Worm (Caenorhabditis elegans) whole organism, L4 larva: ENCODE measurements around the gene mes-2.

Source experiments
- D1046.2 ChIP-seq: fragments of 200-800 bp; sonication (Bioruptor generic); IDR thresholded peaks from 2 replicates; pipeline ENCODE4 v1.3.6; 2022; ENCODE audit warnings: missing genetic modification characterization, missing compliant biosample characterization
- F10B5.3 ChIP-seq: sonication (generic microtip); optimal IDR thresholded peaks from 2 replicates; lab custom pipeline; 2016; ENCODE audit warnings: mild to moderate bottlenecking, missing genetic modification characterization, missing compliant biosample characterization
- F26F4.8 ChIP-seq: fragments of 200-800 bp; sonication (Bioruptor generic); conservative IDR thresholded peaks from 2 replicates; pipeline ENCODE4 v1.3.6; 2022; ENCODE audit warnings: missing genetic modification characterization, missing compliant biosample characterization
- F44E2.7 ChIP-seq: fragments of 200-800 bp; sonication (Bioruptor generic); IDR thresholded peaks from 2 replicates; pipeline ENCODE4 v2.1.2; 2022; ENCODE audit warnings: missing genetic modification characterization, missing compliant biosample characterization
- F49E8.2 ChIP-seq: sonication (generic microtip); optimal IDR thresholded peaks from 2 replicates; lab custom pipeline; 2016; ENCODE audit warnings: missing compliant biosample characterization, mild to moderate bottlenecking, missing genetic modification characterization, borderline replicate concordance
- R02D3.7 ChIP-seq: fragments of 150-350 bp; sonication (generic microtip); optimal IDR thresholded peaks from 3 replicates; lab custom pipeline; 2014; ENCODE audit warnings: missing biosample characterization, missing genetic modification characterization
- T20F7.1 ChIP-seq: fragments of 200-800 bp; sonication (Bioruptor generic); optimal IDR thresholded peaks from 2 replicates; lab custom pipeline; 2018; ENCODE audit warnings: mild to moderate bottlenecking, missing genetic modification characterization, missing compliant biosample characterization
- Y48G9A.11 ChIP-seq: fragments of 200-800 bp; sonication (Bioruptor generic); IDR thresholded peaks from 2 replicates; pipeline ENCODE4 v1.3.6; 2022; ENCODE audit warnings: missing genetic modification reagents, missing genetic modification characterization, missing compliant biosample characterization
- Y75B8A.6 ChIP-seq: fragments of 200-800 bp; sonication (Bioruptor generic); IDR thresholded peaks from 2 replicates; pipeline ENCODE4 v1.3.6; 2022; ENCODE audit warnings: missing genetic modification reagents, missing genetic modification characterization, missing compliant biosample characterization
- ama-1 ChIP-seq: fragments of 150-350 bp; optimal IDR thresholded peaks from 2 replicates; lab custom pipeline; 2014; ENCODE audit warnings: inconsistent platforms, mixed read lengths
- attf-4 ChIP-seq: sonication (generic microtip); optimal IDR thresholded peaks from 3 replicates; lab custom pipeline; 2017; ENCODE audit warnings: missing biosample characterization, missing genetic modification characterization
- ceh-32 ChIP-seq: sonication (generic microtip); optimal IDR thresholded peaks from 2 replicates; lab custom pipeline; 2016; ENCODE audit warnings: mild to moderate bottlenecking, missing genetic modification characterization, missing compliant biosample characterization; ENCODE audit not compliant: poor library complexity
- ceh-62 ChIP-seq: sonication (generic microtip); optimal IDR thresholded peaks from 2 replicates; lab custom pipeline; 2017; ENCODE audit warnings: missing biosample characterization, missing genetic modification characterization
- ceh-82 ChIP-seq: sonication (generic microtip); optimal IDR thresholded peaks from 2 replicates; lab custom pipeline; 2017; ENCODE audit warnings: missing biosample characterization, missing genetic modification characterization
- ces-1 ChIP-seq: fragments of 150-350 bp; sonication (generic microtip); optimal IDR thresholded peaks from 4 replicates; lab custom pipeline; 2014; ENCODE audit warnings: missing biosample characterization, missing genetic modification reagents, missing genetic modification characterization
- cey-2 ChIP-seq: sonication (generic microtip); optimal IDR thresholded peaks from 3 replicates; lab custom pipeline; 2017; ENCODE audit warnings: missing genetic modification characterization, mild to moderate bottlenecking, missing compliant biosample characterization, antibody characterized with exemption, borderline replicate concordance; ENCODE audit not compliant: insufficient read depth
- daf-12 ChIP-seq: fragments of 150-350 bp; optimal IDR thresholded peaks from 2 replicates; lab custom pipeline; 2014; ENCODE audit warnings: missing biosample characterization, missing genetic modification reagents, missing genetic modification characterization
- daf-16 ChIP-seq, 3 experiments: sonication (generic microtip); optimal IDR thresholded peaks; 2 replicates each; lab custom pipeline; 2016 to 2017; ENCODE audit warnings: missing genetic modification characterization in 3 of 3, missing genetic modification reagents in 3 of 3, mild to moderate bottlenecking in 2 of 3, missing compliant biosample characterization in 2 of 3, missing biosample characterization in 1 of 3, moderate library complexity in 1 of 3
- daf-8 ChIP-seq: fragments of 200-800 bp; sonication (Bioruptor generic); IDR thresholded peaks from 2 replicates; pipeline ENCODE4 v1.3.6; 2022; ENCODE audit warnings: missing genetic modification characterization, missing compliant biosample characterization
- dmd-8 ChIP-seq: fragments of 200-800 bp; sonication (Bioruptor generic); IDR thresholded peaks from 2 replicates; pipeline ENCODE4 v1.3.6; 2022; ENCODE audit warnings: missing genetic modification characterization, missing compliant biosample characterization
- dve-1 ChIP-seq: sonication (generic microtip); optimal IDR thresholded peaks from 2 replicates; lab custom pipeline; 2017; ENCODE audit warnings: antibody characterized with exemption, mild to moderate bottlenecking, missing genetic modification characterization, missing compliant biosample characterization; ENCODE audit not compliant: insufficient read depth
- hlh-11 ChIP-seq: fragments of 200-800 bp; sonication (Bioruptor generic); optimal IDR thresholded peaks from 2 replicates; lab custom pipeline; 2018; ENCODE audit warnings: mild to moderate bottlenecking, missing genetic modification characterization, missing compliant biosample characterization
- hlh-30 ChIP-seq: sonication (generic microtip); optimal IDR thresholded peaks from 2 replicates; lab custom pipeline; 2017; ENCODE audit warnings: antibody characterized with exemption, mild to moderate bottlenecking, missing genetic modification characterization, missing compliant biosample characterization; ENCODE audit not compliant: insufficient read depth
- hmg-1.1 ChIP-seq: fragments of 200-800 bp; sonication (Bioruptor generic); IDR thresholded peaks from 2 replicates; pipeline ENCODE4 v1.3.6; 2022; ENCODE audit warnings: missing genetic modification reagents, missing genetic modification characterization, missing compliant biosample characterization
- jun-1 ChIP-seq: fragments of 150-350 bp; optimal IDR thresholded peaks from 2 replicates; lab custom pipeline; 2014; ENCODE audit warnings: missing biosample characterization, missing genetic modification reagents, missing genetic modification characterization
- lin-1 ChIP-seq: fragments of 200-800 bp; sonication (Bioruptor generic); IDR thresholded peaks from 2 replicates; pipeline ENCODE4 v1.3.6; 2022; ENCODE audit warnings: missing genetic modification reagents, missing genetic modification characterization, missing compliant biosample characterization
- lin-29 ChIP-seq: fragments of 200-800 bp; sonication (Bioruptor generic); IDR thresholded peaks from 2 replicates; pipeline ENCODE4 v1.3.6; 2022; ENCODE audit warnings: missing genetic modification reagents, missing genetic modification characterization, missing compliant biosample characterization
- lir-3 ChIP-seq: sonication (generic microtip); optimal IDR thresholded peaks from 2 replicates; lab custom pipeline; 2016; ENCODE audit warnings: mild to moderate bottlenecking, missing genetic modification characterization, missing compliant biosample characterization
- lsy-2 ChIP-seq, 2 experiments: fragments of 150-350 bp in 1 of 2; sonication (generic microtip) in 1 of 2; optimal IDR thresholded peaks; 2 replicates each; lab custom pipeline; 2014 to 2017; ENCODE audit warnings: missing biosample characterization in 2 of 2, missing genetic modification characterization in 2 of 2
- madf-9 ChIP-seq: fragments of 200-800 bp; sonication (Bioruptor generic); conservative IDR thresholded peaks from 2 replicates; pipeline ENCODE4 v1.3.6; 2022; ENCODE audit warnings: missing genetic modification reagents, missing genetic modification characterization, missing compliant biosample characterization
- mdt-29 ChIP-seq: fragments of 200-800 bp; sonication (Bioruptor generic); IDR thresholded peaks from 2 replicates; pipeline ENCODE4 v1.3.6; 2022; ENCODE audit warnings: missing genetic modification reagents, missing genetic modification characterization, missing compliant biosample characterization
- mep-1 ChIP-seq: fragments of 150-350 bp; sonication (generic microtip); optimal IDR thresholded peaks from 3 replicates; lab custom pipeline; 2014; ENCODE audit warnings: missing biosample characterization, missing genetic modification characterization
- mes-2 ChIP-seq: sonication (generic microtip); optimal IDR thresholded peaks from 2 replicates; lab custom pipeline; 2016; ENCODE audit warnings: missing genotype, mild to moderate bottlenecking, missing genetic modification characterization, missing compliant biosample characterization; ENCODE audit not compliant: poor library complexity, severe bottlenecking
- mxl-2 ChIP-seq: fragments of 200-800 bp; sonication (Bioruptor generic); conservative IDR thresholded peaks from 2 replicates; pipeline ENCODE4 v1.3.6; 2022; ENCODE audit warnings: missing genetic modification reagents, missing genetic modification characterization, missing compliant biosample characterization
- nhr-10 ChIP-seq: fragments of 150-350 bp; optimal IDR thresholded peaks from 2 replicates; lab custom pipeline; 2014; ENCODE audit warnings: missing biosample characterization, missing genetic modification characterization
- nhr-28 ChIP-seq: fragments of 150-350 bp; optimal IDR thresholded peaks from 2 replicates; lab custom pipeline; 2014; ENCODE audit warnings: missing biosample characterization, missing genetic modification characterization
- nhr-48 ChIP-seq: sonication (generic microtip); optimal IDR thresholded peaks from 2 replicates; lab custom pipeline; 2016; ENCODE audit warnings: mild to moderate bottlenecking, missing genetic modification characterization, missing compliant biosample characterization
- nhr-6 ChIP-seq: fragments of 150-350 bp; optimal IDR thresholded peaks from 2 replicates; lab custom pipeline; 2014; ENCODE audit warnings: missing biosample characterization, missing genetic modification characterization
- nhr-77 ChIP-seq: fragments of 150-350 bp; optimal IDR thresholded peaks from 2 replicates; lab custom pipeline; 2014; ENCODE audit warnings: missing biosample characterization, missing genetic modification characterization
- pha-4 ChIP-seq, 2 experiments: fragments of 150-350 bp in 1 of 2; fragments of 200-800 bp in 1 of 2; sonication (Bioruptor generic) in 1 of 2; IDR thresholded peaks in 1 of 2; optimal IDR thresholded peaks in 1 of 2; 2 replicates each; pipeline versions ENCODE4 v1.3.6 to Lab custom; 2014 to 2022; ENCODE audit warnings: missing genetic modification characterization in 2 of 2, missing genetic modification reagents in 2 of 2, missing biosample characterization in 1 of 2, missing compliant biosample characterization in 1 of 2
- pqm-1 ChIP-seq: sonication (generic microtip); optimal IDR thresholded peaks from 2 replicates; lab custom pipeline; 2017; ENCODE audit warnings: missing biosample characterization, missing genetic modification characterization
- rbr-2 ChIP-seq: sonication (generic microtip); optimal IDR thresholded peaks from 2 replicates; lab custom pipeline; 2016; ENCODE audit warnings: missing genotype, missing genetic modification characterization, missing compliant biosample characterization
- unc-130 ChIP-seq: sonication (generic microtip); optimal IDR thresholded peaks from 2 replicates; lab custom pipeline; 2016; ENCODE audit warnings: missing genetic modification reagents, missing genetic modification characterization, missing compliant biosample characterization
- unc-39 ChIP-seq: sonication (generic microtip); optimal IDR thresholded peaks from 2 replicates; lab custom pipeline; 2017; ENCODE audit warnings: missing biosample characterization, missing genetic modification characterization
- zfp-2 ChIP-seq: sonication (generic microtip); optimal IDR thresholded peaks from 2 replicates; lab custom pipeline; 2016; ENCODE audit warnings: mild to moderate bottlenecking, missing genetic modification characterization, missing compliant biosample characterization
- zfp-3 ChIP-seq: fragments of 200-800 bp; sonication (Bioruptor generic); conservative IDR thresholded peaks from 2 replicates; pipeline ENCODE4 v1.3.6; 2022; ENCODE audit warnings: missing genetic modification reagents, missing genetic modification characterization, missing compliant biosample characterization
- zip-11 ChIP-seq: fragments of 200-800 bp; sonication (Bioruptor generic); IDR thresholded peaks from 2 replicates; pipeline ENCODE4 v1.3.6; 2022; ENCODE audit warnings: missing genetic modification characterization, missing compliant biosample characterization
- zip-2 ChIP-seq: fragments of 150-350 bp; optimal IDR thresholded peaks from 2 replicates; lab custom pipeline; 2014; ENCODE audit warnings: missing biosample characterization, missing genetic modification characterization
- ztf-11 ChIP-seq: fragments of 150-350 bp; optimal IDR thresholded peaks from 2 replicates; lab custom pipeline; 2014; ENCODE audit warnings: missing biosample characterization, missing genetic modification characterization
- ztf-7 ChIP-seq: fragments of 150-350 bp; optimal IDR thresholded peaks from 2 replicates; lab custom pipeline; 2014; ENCODE audit warnings: missing biosample characterization, missing genetic modification characterization

mes-2 gene

ce11 chrII:14365182-14365751 lies 18.5 kb upstream of the mes-2 start, which contains the start of gene imb-2:
TSS of gene imb-2 (plus strand) at chrII:14365701.
- TF ChIP-seq lin-1 (GFP tag; lab: Robert Waterston, UW) (no peak), hlh-30 (tag; lab: Kevin White, UChicago) (peak; percentile 66), unc-130 (GFP tag; lab: Kevin White, UChicago) (peak; percentile 2), T20F7.1 (GFP tag; lab: Kevin White, UChicago) (no peak), ceh-32 (tag; lab: Kevin White, UChicago) (no peak), dmd-8 (no peak), mep-1 (tag; lab: Kevin White, UChicago) (peak; percentile 76), ztf-11 (tag; lab: Kevin White, UChicago) (no peak), madf-9 (GFP tag; lab: Robert Waterston, UW) (no peak), hlh-11 (peak; percentile 26), daf-16 (GFP tag; optimal IDR thresholded peaks at IDR 0.05; lab: Kevin White, UChicago) (no peak), daf-16 (tag; optimal IDR thresholded peaks at IDR 0.05; lab: Kevin White, UChicago) (peak; percentile 48), nhr-6 (peak; percentile 50), nhr-10 (tag; lab: Kevin White, UChicago) (no peak), nhr-48 (no peak), cey-2 (no peak), zip-2 (tag; lab: Kevin White, UChicago) (no peak), hmg-1.1 (GFP tag; lab: Robert Waterston, UW) (0 out of 2 replicates have a peak, but pooled peaks have one; percentile 43), ama-1 (lab: Kevin White, UChicago) (no peak), F26F4.8 (GFP tag; lab: Robert Waterston, UW) (no peak), ces-1 (GFP tag; lab: Kevin White, UChicago) (no peak), F44E2.7 (GFP tag; lab: Robert Waterston, UW) (no peak), zfp-3 (GFP tag; lab: Robert Waterston, UW) (no peak), mxl-2 (GFP tag; lab: Robert Waterston, UW) (no peak), mes-2 (tag; lab: Kevin White, UChicago) (peak; percentile 70), lir-3 (tag; lab: Kevin White, UChicago) (no peak), nhr-28 (tag; lab: Kevin White, UChicago) (peak; percentile 13), zip-11 (GFP tag; lab: Robert Waterston, UW) (no peak), attf-4 (tag; lab: Kevin White, UChicago) (no peak), D1046.2 (GFP tag; lab: Robert Waterston, UW) (no peak), Y75B8A.6 (GFP tag; lab: Robert Waterston, UW) (no peak), mdt-29 (GFP tag; lab: Robert Waterston, UW) (no peak), nhr-77 (peak; percentile 85), dve-1 (tag; lab: Kevin White, UChicago) (peak; percentile 45), R02D3.7 (no peak), ceh-82 (tag; lab: Kevin White, UChicago) (no peak), lsy-2 (tag; optimal IDR thresholded peaks at IDR 0.05; lab: Kevin White, UChicago) (peak in 1 of 2 experiments; percentile 91), zfp-2 (no peak), rbr-2 (tag; lab: Kevin White, UChicago) (peak; percentile 57), Y48G9A.11 (no peak), daf-8 (no peak), ztf-7 (no peak), lin-29 (GFP tag; lab: Robert Waterston, UW) (no peak), F49E8.2 (tag; lab: Kevin White, UChicago) (peak; percentile 28), unc-39 (tag; lab: Kevin White, UChicago) (no peak), pha-4 (GFP tag; IDR thresholded peaks at IDR 0.05; lab: Robert Waterston, UW) (no peak), pha-4 (tag; optimal IDR thresholded peaks at IDR 0.05; lab: Kevin White, UChicago) (no peak), pqm-1 (tag; lab: Kevin White, UChicago) (no peak), F10B5.3 (tag; lab: Kevin White, UChicago) (no peak), jun-1 (tag; lab: Kevin White, UChicago) (no peak), daf-12 (tag; lab: Kevin White, UChicago) (no peak), ceh-62 (tag; lab: Kevin White, UChicago) (no peak)
